Worm (Caenorhabditis elegans) whole organism, midembryonic: ENCODE measurements around the gene F31F4.11.

ENCODE experiments used
- T22C8.4 ChIP-seq: fragments of 200-800 bp; sonication (Bioruptor generic); IDR thresholded peaks from 2 replicates; pipeline ENCODE4 v1.3.6; 2022; ENCODE audit warnings: missing genetic modification characterization, missing compliant biosample characterization
- flt-1 ChIP-seq: fragments of 200-800 bp; sonication (Bioruptor generic); IDR thresholded peaks from 2 replicates; pipeline ENCODE4 v1.3.6; 2022; ENCODE audit warnings: missing genetic modification characterization, missing compliant biosample characterization
- klf-2 ChIP-seq: fragments of 200-800 bp; sonication (Bioruptor generic); conservative IDR thresholded peaks from 2 replicates; pipeline ENCODE4 v1.3.6; 2022; ENCODE audit warnings: missing genetic modification reagents, missing genetic modification characterization, missing compliant biosample characterization
- med-1 ChIP-seq: sonication (generic microtip); optimal IDR thresholded peaks from 2 replicates; lab custom pipeline; 2017; ENCODE audit warnings: missing genetic modification characterization, mild to moderate bottlenecking, missing compliant biosample characterization, antibody characterized with exemption, missing genetic modification reagents; ENCODE audit not compliant: insufficient read depth
- tab-1 ChIP-seq: fragments of 200-800 bp; sonication (Bioruptor generic); IDR thresholded peaks from 2 replicates; pipeline ENCODE4 v1.3.6; 2022; ENCODE audit warnings: missing genetic modification characterization, missing compliant biosample characterization
- ztf-23 ChIP-seq: fragments of 200-800 bp; sonication (Bioruptor generic); IDR thresholded peaks from 2 replicates; pipeline ENCODE4 v1.3.6; 2022; ENCODE audit warnings: missing genetic modification reagents, missing genetic modification characterization, missing compliant biosample characterization
- ztf-29 ChIP-seq: fragments of 200-800 bp; sonication (Bioruptor generic); IDR thresholded peaks from 2 replicates; pipeline ENCODE4 v1.3.6; 2022; ENCODE audit warnings: missing genetic modification reagents, missing genetic modification characterization, missing compliant biosample characterization

ce11 chrV:617917-618316 is 46.3 kb downstream of the F31F4.11 start:
- no peak for TF ChIP-seq ztf-29
- TF ChIP-seq ztf-23 (GFP tag; lab: Robert Waterston, UW): no peak
- no peak for TF ChIP-seq T22C8.4 (GFP tag; lab: Robert Waterston, UW)
- TF ChIP-seq tab-1 (GFP tag; lab: Robert Waterston, UW): no peak
- no peak for TF ChIP-seq flt-1 (GFP tag; lab: Robert Waterston, UW)
- TF ChIP-seq klf-2 (GFP tag; lab: Robert Waterston, UW): no peak
- no peak for TF ChIP-seq med-1 (GFP tag; lab: Kevin White, UChicago)
